Worm (Caenorhabditis elegans) whole organism, L4 larva: ENCODE measurements around the gene sar-1.

ENCODE experiments used
- D1046.2 ChIP-seq: fragments of 200-800 bp; sonication (Bioruptor generic); IDR thresholded peaks from 2 replicates; pipeline ENCODE4 v1.3.6; 2022; ENCODE audit warnings: missing genetic modification characterization, missing compliant biosample characterization
- F44E2.7 ChIP-seq: fragments of 200-800 bp; sonication (Bioruptor generic); IDR thresholded peaks from 2 replicates; pipeline ENCODE4 v2.1.2; 2022; ENCODE audit warnings: missing genetic modification characterization, missing compliant biosample characterization
- T20F7.1 ChIP-seq: fragments of 200-800 bp; sonication (Bioruptor generic); optimal IDR thresholded peaks from 2 replicates; lab custom pipeline; 2018; ENCODE audit warnings: mild to moderate bottlenecking, missing genetic modification characterization, missing compliant biosample characterization
- T26A8.4 ChIP-seq: fragments of 200-800 bp; sonication (Bioruptor generic); IDR thresholded peaks from 2 replicates; pipeline ENCODE4 v1.3.6; 2022; ENCODE audit warnings: missing genetic modification characterization, missing compliant biosample characterization
- Y48G9A.11 ChIP-seq: fragments of 200-800 bp; sonication (Bioruptor generic); IDR thresholded peaks from 2 replicates; pipeline ENCODE4 v1.3.6; 2022; ENCODE audit warnings: missing genetic modification reagents, missing genetic modification characterization, missing compliant biosample characterization
- Y5F2A.4 ChIP-seq: fragments of 200-800 bp; sonication (Bioruptor generic); optimal IDR thresholded peaks from 2 replicates; lab custom pipeline; 2018; ENCODE audit warnings: mild to moderate bottlenecking, missing genetic modification characterization, missing compliant biosample characterization
- aha-1 ChIP-seq: fragments of 150-350 bp; peaks from one replicate; lab custom pipeline; 2014; ENCODE audit warnings: missing biosample characterization, missing genetic modification characterization
- aly-2 ChIP-seq: sonication (generic microtip); optimal IDR thresholded peaks from 2 replicates; lab custom pipeline; 2018; ENCODE audit warnings: missing biosample characterization, missing genetic modification characterization
- ama-1 ChIP-seq: fragments of 150-350 bp; optimal IDR thresholded peaks from 2 replicates; lab custom pipeline; 2014; ENCODE audit warnings: inconsistent platforms, mixed read lengths
- arid-1 ChIP-seq: fragments of 200-800 bp; sonication (Bioruptor generic); conservative IDR thresholded peaks from 2 replicates; pipeline ENCODE4 v1.3.6; 2022; ENCODE audit warnings: missing genetic modification reagents, missing genetic modification characterization, missing compliant biosample characterization
- attf-4 ChIP-seq: sonication (generic microtip); optimal IDR thresholded peaks from 3 replicates; lab custom pipeline; 2017; ENCODE audit warnings: missing biosample characterization, missing genetic modification characterization
- ceh-62 ChIP-seq: sonication (generic microtip); optimal IDR thresholded peaks from 2 replicates; lab custom pipeline; 2017; ENCODE audit warnings: missing biosample characterization, missing genetic modification characterization
- cey-2 ChIP-seq: sonication (generic microtip); optimal IDR thresholded peaks from 3 replicates; lab custom pipeline; 2017; ENCODE audit warnings: missing genetic modification characterization, mild to moderate bottlenecking, missing compliant biosample characterization, antibody characterized with exemption, borderline replicate concordance; ENCODE audit not compliant: insufficient read depth
- daf-12 ChIP-seq: fragments of 150-350 bp; optimal IDR thresholded peaks from 2 replicates; lab custom pipeline; 2014; ENCODE audit warnings: missing biosample characterization, missing genetic modification reagents, missing genetic modification characterization
- dmd-6 ChIP-seq: fragments of 200-800 bp; sonication (Bioruptor generic); IDR thresholded peaks from 2 replicates; pipeline ENCODE4 v1.3.6; 2022; ENCODE audit warnings: missing genetic modification reagents, missing genetic modification characterization, missing compliant biosample characterization
- duxl-1 ChIP-seq: sonication (generic microtip); optimal IDR thresholded peaks from 2 replicates; lab custom pipeline; 2016; ENCODE audit warnings: mild to moderate bottlenecking, missing genetic modification characterization, moderate library complexity, missing compliant biosample characterization; ENCODE audit not compliant: poor library complexity
- gei-8 ChIP-seq: fragments of 200-800 bp; sonication (Bioruptor generic); optimal IDR thresholded peaks from 2 replicates; lab custom pipeline; 2018; ENCODE audit warnings: mild to moderate bottlenecking, missing genetic modification characterization, missing compliant biosample characterization
- hmg-1.1 ChIP-seq: fragments of 200-800 bp; sonication (Bioruptor generic); IDR thresholded peaks from 2 replicates; pipeline ENCODE4 v1.3.6; 2022; ENCODE audit warnings: missing genetic modification reagents, missing genetic modification characterization, missing compliant biosample characterization
- lim-7 ChIP-seq: fragments of 200-800 bp; sonication (Bioruptor generic); IDR thresholded peaks from 2 replicates; pipeline ENCODE4 v1.3.6; 2022; ENCODE audit warnings: missing genetic modification characterization, missing compliant biosample characterization
- lin-1 ChIP-seq: fragments of 200-800 bp; sonication (Bioruptor generic); IDR thresholded peaks from 2 replicates; pipeline ENCODE4 v1.3.6; 2022; ENCODE audit warnings: missing genetic modification reagents, missing genetic modification characterization, missing compliant biosample characterization
- lin-15B ChIP-seq: fragments of 150-350 bp; sonication (generic microtip); optimal IDR thresholded peaks from 3 replicates; lab custom pipeline; 2014; ENCODE audit warnings: missing biosample characterization, missing genetic modification characterization
- lin-29 ChIP-seq: fragments of 200-800 bp; sonication (Bioruptor generic); IDR thresholded peaks from 2 replicates; pipeline ENCODE4 v1.3.6; 2022; ENCODE audit warnings: missing genetic modification reagents, missing genetic modification characterization, missing compliant biosample characterization
- lsy-2 ChIP-seq, 2 experiments: fragments of 150-350 bp in 1 of 2; sonication (generic microtip) in 1 of 2; optimal IDR thresholded peaks; 2 replicates each; lab custom pipeline; 2014 to 2017; ENCODE audit warnings: missing biosample characterization in 2 of 2, missing genetic modification characterization in 2 of 2
- madf-5 ChIP-seq, 2 experiments: fragments of 200-800 bp; sonication (Bioruptor generic); IDR thresholded peaks; 2 replicates each; pipeline ENCODE4 v1.3.6; 2022; ENCODE audit warnings: missing compliant biosample characterization in 2 of 2, missing genetic modification characterization in 2 of 2
- madf-9 ChIP-seq: fragments of 200-800 bp; sonication (Bioruptor generic); conservative IDR thresholded peaks from 2 replicates; pipeline ENCODE4 v1.3.6; 2022; ENCODE audit warnings: missing genetic modification reagents, missing genetic modification characterization, missing compliant biosample characterization
- mxl-3 ChIP-seq: fragments of 200-800 bp; sonication (Bioruptor generic); optimal IDR thresholded peaks from 2 replicates; lab custom pipeline; 2018; ENCODE audit warnings: mild to moderate bottlenecking, missing genetic modification characterization, missing compliant biosample characterization
- nhr-102 ChIP-seq: sonication (generic microtip); optimal IDR thresholded peaks from 2 replicates; lab custom pipeline; 2016; ENCODE audit warnings: mild to moderate bottlenecking, missing genetic modification characterization, moderate library complexity, missing compliant biosample characterization
- nhr-111 ChIP-seq: fragments of 200-800 bp; sonication (Bioruptor generic); optimal IDR thresholded peaks from 2 replicates; lab custom pipeline; 2018; ENCODE audit warnings: mild to moderate bottlenecking, missing genetic modification characterization, missing compliant biosample characterization
- nhr-25 ChIP-seq: sonication (generic microtip); optimal IDR thresholded peaks from 2 replicates; lab custom pipeline; 2017; ENCODE audit warnings: missing genetic modification characterization, mild to moderate bottlenecking, missing compliant biosample characterization, antibody characterized with exemption, moderate library complexity, borderline replicate concordance; ENCODE audit not compliant: insufficient read depth
- nhr-28 ChIP-seq: fragments of 150-350 bp; optimal IDR thresholded peaks from 2 replicates; lab custom pipeline; 2014; ENCODE audit warnings: missing biosample characterization, missing genetic modification characterization
- nhr-41 ChIP-seq: fragments of 200-800 bp; sonication (Bioruptor generic); IDR thresholded peaks from 2 replicates; pipeline ENCODE4 v1.3.6; 2022; ENCODE audit warnings: missing genetic modification reagents, missing genetic modification characterization, missing compliant biosample characterization
- nhr-48 ChIP-seq: sonication (generic microtip); optimal IDR thresholded peaks from 2 replicates; lab custom pipeline; 2016; ENCODE audit warnings: mild to moderate bottlenecking, missing genetic modification characterization, missing compliant biosample characterization
- saeg-2 ChIP-seq: fragments of 200-800 bp; sonication (Bioruptor generic); IDR thresholded peaks from 2 replicates; pipeline ENCODE4 v1.3.6; 2022; ENCODE audit warnings: missing genetic modification reagents, missing genetic modification characterization, missing compliant biosample characterization
- set-16 ChIP-seq: fragments of 200-800 bp; sonication (Bioruptor generic); IDR thresholded peaks from 2 replicates; pipeline ENCODE4 v1.3.6; 2022; ENCODE audit warnings: missing genetic modification reagents, missing genetic modification characterization, missing compliant biosample characterization
- spr-1 ChIP-seq: sonication (generic microtip); optimal IDR thresholded peaks from 2 replicates; lab custom pipeline; 2016; ENCODE audit warnings: mild to moderate bottlenecking, missing genetic modification characterization, missing compliant biosample characterization
- unc-39 ChIP-seq: sonication (generic microtip); optimal IDR thresholded peaks from 2 replicates; lab custom pipeline; 2017; ENCODE audit warnings: missing biosample characterization, missing genetic modification characterization
- zag-1 ChIP-seq: fragments of 150-350 bp; optimal IDR thresholded peaks from 2 replicates; lab custom pipeline; 2014; ENCODE audit warnings: missing biosample characterization, missing genetic modification characterization
- zip-2 ChIP-seq: fragments of 150-350 bp; optimal IDR thresholded peaks from 2 replicates; lab custom pipeline; 2014; ENCODE audit warnings: missing biosample characterization, missing genetic modification characterization
- ztf-7 ChIP-seq: fragments of 150-350 bp; optimal IDR thresholded peaks from 2 replicates; lab custom pipeline; 2014; ENCODE audit warnings: missing biosample characterization, missing genetic modification characterization

The sar-1 gene

DNA sequence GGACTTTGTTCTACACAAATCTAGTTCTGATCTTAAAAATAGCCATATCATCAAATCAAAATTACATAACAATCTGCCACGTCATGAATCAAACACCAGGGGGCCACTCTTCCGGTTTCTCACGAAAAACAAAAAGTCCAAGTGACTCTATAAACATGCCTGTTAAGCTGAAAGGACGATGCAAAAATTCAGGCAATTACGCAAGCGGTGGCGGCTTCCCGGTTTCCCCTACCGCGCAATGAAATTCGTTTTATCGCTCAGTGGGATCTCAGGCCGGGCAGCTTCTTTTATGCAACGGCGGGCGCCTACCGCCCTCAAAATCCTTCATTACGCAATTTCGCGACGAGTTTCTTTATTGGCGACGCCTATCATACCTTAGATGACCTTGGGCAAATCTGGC lies 6.6 kb upstream of the sar-1 start:
- peak; percentile 18 for TF ChIP-seq nhr-102 (tag; lab: Kevin White, UChicago)
- no peak for TF ChIP-seq Y48G9A.11 (GFP tag; lab: Robert Waterston, UW)
- no peak for TF ChIP-seq ceh-62 (tag; lab: Kevin White, UChicago)
- TF ChIP-seq madf-9 (GFP tag; lab: Robert Waterston, UW): no peak
- no peak for TF ChIP-seq aha-1 (tag; lab: Kevin White, UChicago)
- peak; percentile 63 for TF ChIP-seq ama-1 (lab: Kevin White, UChicago)
- no peak for TF ChIP-seq nhr-41
- TF ChIP-seq attf-4 (tag; lab: Kevin White, UChicago): no peak
- TF ChIP-seq unc-39 (tag; lab: Kevin White, UChicago): no peak
- TF ChIP-seq zag-1 (tag; lab: Kevin White, UChicago): no peak
- 0 out of 2 replicates have a peak, but pooled peaks have one; percentile 14 for TF ChIP-seq arid-1 (GFP tag; lab: Robert Waterston, UW)
- TF ChIP-seq cey-2 (tag; lab: Kevin White, UChicago): no peak
- TF ChIP-seq lin-29: 0 out of 2 replicates have a peak, but pooled peaks have one; percentile 22
- peak; percentile 20; the same call in 1 of the 2 replicates for TF ChIP-seq T26A8.4 (GFP tag; lab: Robert Waterston, UW)
- no peak for TF ChIP-seq dmd-6 (GFP tag; lab: Robert Waterston, UW)
- no peak for TF ChIP-seq daf-12
- no peak for TF ChIP-seq Y5F2A.4 (GFP tag; lab: Kevin White, UChicago)
- TF ChIP-seq lim-7 (GFP tag; lab: Robert Waterston, UW): no peak
- TF ChIP-seq set-16 (GFP tag; lab: Robert Waterston, UW): no peak

DNA sequence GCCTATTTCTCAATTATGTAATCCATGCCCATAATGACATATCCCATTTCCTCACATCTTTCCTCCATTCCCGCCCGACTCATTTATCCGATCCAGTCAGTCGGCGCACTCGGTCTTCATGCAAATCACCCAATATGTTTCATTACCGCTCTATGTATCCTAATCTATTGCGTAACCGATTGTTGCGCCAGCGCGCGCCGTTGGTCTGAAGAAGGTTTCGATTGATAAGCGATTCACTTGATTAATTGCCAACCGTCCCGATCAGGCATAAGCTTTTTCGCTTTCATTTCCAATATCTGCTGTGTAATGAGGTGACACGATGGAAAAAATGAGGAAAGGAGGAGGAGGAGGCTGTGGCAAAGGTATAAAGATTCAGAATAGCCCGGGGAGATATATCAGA lies 5.0 kb upstream of the sar-1 start:
- no peak for TF ChIP-seq cey-2 (tag; lab: Kevin White, UChicago)
- TF ChIP-seq madf-5 (GFP tag; IDR thresholded peaks at IDR 0.05; lab: Robert Waterston, UW): no peak
- no peak for TF ChIP-seq lsy-2 (tag; optimal IDR thresholded peaks at IDR 0.05; lab: Kevin White, UChicago)
- no peak for TF ChIP-seq T20F7.1 (GFP tag; lab: Kevin White, UChicago)
- TF ChIP-seq lin-1: no peak
- TF ChIP-seq nhr-25 (tag; lab: Kevin White, UChicago): no peak
- peak; percentile 39 for TF ChIP-seq mxl-3 (GFP tag; lab: Kevin White, UChicago)
- no peak for TF ChIP-seq saeg-2 (GFP tag; lab: Robert Waterston, UW)
- peak; percentile 5 for TF ChIP-seq nhr-28 (tag; lab: Kevin White, UChicago)
- no peak for TF ChIP-seq zag-1 (tag; lab: Kevin White, UChicago)
- no peak for TF ChIP-seq nhr-102 (tag; lab: Kevin White, UChicago)
- no peak for TF ChIP-seq hmg-1.1 (GFP tag; lab: Robert Waterston, UW)
- TF ChIP-seq zip-2: no peak
- no peak for TF ChIP-seq lim-7 (GFP tag; lab: Robert Waterston, UW)

- TF ChIP-seq aly-2: no peak
- TF ChIP-seq nhr-111 (GFP tag; lab: Kevin White, UChicago): no peak
- TF ChIP-seq ztf-7 (tag; lab: Kevin White, UChicago): no peak
- no peak for TF ChIP-seq spr-1 (tag; lab: Kevin White, UChicago)
- TF ChIP-seq lin-15B (tag; lab: Kevin White, UChicago): no peak
- no peak for TF ChIP-seq duxl-1
- no peak for TF ChIP-seq D1046.2 (GFP tag; lab: Robert Waterston, UW)
- TF ChIP-seq gei-8 (GFP tag; lab: Kevin White, UChicago): no peak
- no peak for TF ChIP-seq T26A8.4 (GFP tag; lab: Robert Waterston, UW)
- no peak for TF ChIP-seq F44E2.7 (GFP tag; lab: Robert Waterston, UW)
- TF ChIP-seq nhr-48: no peak
Observed at ce11 chrIV:4517066-4517465, 3.9 kb upstream of the sar-1 start, which contains the start of gene ZK180.5. TSS of gene ZK180.5 (minus strand) at chrIV:4517166.
